Fruit fly (Drosophila melanogaster) whole organism, embryonic: ENCODE data around the gene CG6800.
A peak's percentile ranks its signal among the peaks of the same experiment; 100 is the strongest.

Source experiments
- CG10209 ChIP-seq: fragments of 200-800 bp; sonication (Bioruptor generic); optimal IDR thresholded peaks from 3 replicates; lab custom pipeline; 2017; ENCODE audit warnings: missing biosample characterization, mild to moderate bottlenecking, missing genetic modification characterization, missing genetic modification reagents
- CG10267 ChIP-seq: fragments of 200-800 bp; sonication (Bioruptor generic); optimal IDR thresholded peaks from 2 replicates; lab custom pipeline; 2018; ENCODE audit warnings: missing biosample characterization, mild to moderate bottlenecking, missing genetic modification characterization, moderate library complexity
- CG10654 ChIP-seq: fragments of 200-800 bp; sonication (Bioruptor generic); optimal IDR thresholded peaks from 2 replicates; lab custom pipeline; 2016; ENCODE audit warnings: missing biosample characterization, missing genetic modification characterization
- CG11093 ChIP-seq: fragments of 200-800 bp; sonication (Bioruptor generic); IDR thresholded peaks from 3 replicates; pipeline ENCODE4 v1.3.6; 2022; ENCODE audit warnings: missing biosample characterization, missing genetic modification characterization
- CG11695 ChIP-seq: fragments of 200-800 bp; sonication (Bioruptor generic); IDR thresholded peaks from 3 replicates; pipeline ENCODE4 v1.3.6; 2022; ENCODE audit warnings: missing biosample characterization, missing genetic modification characterization
- CG13775 ChIP-seq: fragments of 200-800 bp; sonication (Bioruptor generic); optimal IDR thresholded peaks from 3 replicates; lab custom pipeline; 2017; ENCODE audit warnings: missing biosample characterization, mild to moderate bottlenecking, missing genetic modification characterization
- CG14050 ChIP-seq: fragments of 200-800 bp; sonication (Bioruptor generic); IDR thresholded peaks from 3 replicates; pipeline ENCODE4 v1.3.6; 2022; ENCODE audit warnings: missing biosample characterization, missing genetic modification characterization
- CG15269 ChIP-seq: fragments of 200-800 bp; sonication (Bioruptor generic); optimal IDR thresholded peaks from 2 replicates; lab custom pipeline; 2018; ENCODE audit warnings: missing biosample characterization, mild to moderate bottlenecking, missing genetic modification characterization, moderate library complexity
- CG17359 ChIP-seq: fragments of 200-800 bp; sonication (Bioruptor generic); optimal IDR thresholded peaks from 3 replicates; lab custom pipeline; 2018; ENCODE audit warnings: missing biosample characterization, mild to moderate bottlenecking, missing genetic modification characterization, moderate library complexity
- CG17829 ChIP-seq: fragments of 200-800 bp; optimal IDR thresholded peaks from 2 replicates; lab custom pipeline; 2019; ENCODE audit warnings: missing biosample characterization, mild to moderate bottlenecking, missing genetic modification characterization, moderate library complexity
- CG2678 ChIP-seq: fragments of 200-800 bp; sonication (Bioruptor generic); optimal IDR thresholded peaks from 3 replicates; lab custom pipeline; 2019; ENCODE audit warnings: missing biosample characterization, mild to moderate bottlenecking, missing genetic modification characterization, moderate library complexity
- CG2712 ChIP-seq: fragments of 200-800 bp; optimal IDR thresholded peaks from 3 replicates; lab custom pipeline; 2019; ENCODE audit warnings: missing biosample characterization, mild to moderate bottlenecking, missing genetic modification characterization, moderate library complexity
- CG31441 ChIP-seq: fragments of 200-800 bp; sonication (Bioruptor generic); IDR thresholded peaks from 2 replicates; pipeline ENCODE4 v1.3.6; 2022; ENCODE audit warnings: missing biosample characterization, missing genetic modification characterization
- CG4328 ChIP-seq: fragments of 200-800 bp; sonication (Bioruptor generic); optimal IDR thresholded peaks from 3 replicates; lab custom pipeline; 2017; ENCODE audit warnings: missing biosample characterization, missing genetic modification reagents, missing genetic modification characterization
- CG4404 ChIP-seq: fragments of 200-800 bp; sonication (Bioruptor generic); IDR thresholded peaks from 2 replicates; pipeline ENCODE4 v1.3.6; 2022; ENCODE audit warnings: missing biosample characterization, missing genetic modification characterization
- CG8388 ChIP-seq: fragments of 200-800 bp; sonication (Bioruptor generic); optimal IDR thresholded peaks from 2 replicates; lab custom pipeline; 2019; ENCODE audit warnings: missing biosample characterization, mild to moderate bottlenecking, missing genetic modification characterization, moderate library complexity
- CG9727 ChIP-seq: fragments of 200-800 bp; sonication (Bioruptor generic); optimal IDR thresholded peaks from 3 replicates; lab custom pipeline; 2017; ENCODE audit warnings: missing biosample characterization, mild to moderate bottlenecking, missing genetic modification characterization
- E2f1 ChIP-seq: fragments of 200-800 bp; sonication (Bioruptor generic); IDR thresholded peaks from 2 replicates; pipeline ENCODE4 v1.3.6; 2022; ENCODE audit warnings: missing biosample characterization, missing genetic modification characterization
- Jarid2 ChIP-seq: fragments of 200-800 bp; sonication (Bioruptor generic); optimal IDR thresholded peaks from 3 replicates; lab custom pipeline; 2017; ENCODE audit warnings: mild to moderate bottlenecking, missing biosample characterization, missing genetic modification reagents, missing genetic modification characterization
- Meics ChIP-seq: fragments of 200-800 bp; sonication (Bioruptor generic); optimal IDR thresholded peaks from 2 replicates; lab custom pipeline; 2017; ENCODE audit warnings: missing biosample characterization, mild to moderate bottlenecking, missing genetic modification characterization
- Oli ChIP-seq: fragments of 200-800 bp; sonication (Bioruptor generic); optimal IDR thresholded peaks from 2 replicates; lab custom pipeline; 2018; ENCODE audit warnings: missing biosample characterization, mild to moderate bottlenecking, missing genetic modification characterization, moderate library complexity
- Xrp1 ChIP-seq: fragments of 200-800 bp; sonication (Bioruptor generic); IDR thresholded peaks from 2 replicates; pipeline ENCODE4 v1.3.6; 2022; ENCODE audit warnings: missing biosample characterization, missing genetic modification characterization
- az2 ChIP-seq: fragments of 200-800 bp; sonication (Bioruptor generic); optimal IDR thresholded peaks from 3 replicates; lab custom pipeline; 2016; ENCODE audit warnings: missing biosample characterization, missing genetic modification characterization
- bowl ChIP-seq: fragments of 200-800 bp; sonication (Bioruptor generic); IDR thresholded peaks from 2 replicates; pipeline ENCODE4 v1.3.6; 2022; ENCODE audit warnings: missing biosample characterization, missing genetic modification characterization
- bsh ChIP-seq, 2 experiments: fragments of 200-800 bp; sonication (Bioruptor generic); optimal IDR thresholded peaks; 2 replicates each; lab custom pipeline; 2017 to 2018; ENCODE audit warnings: mild to moderate bottlenecking in 2 of 2, missing biosample characterization in 2 of 2, missing genetic modification characterization in 2 of 2, moderate library complexity in 1 of 2
- cg ChIP-seq: fragments of 200-800 bp; sonication (Bioruptor generic); optimal IDR thresholded peaks from 3 replicates; lab custom pipeline; 2019; ENCODE audit warnings: missing biosample characterization, mild to moderate bottlenecking, missing genetic modification characterization, moderate library complexity
- cwo ChIP-seq: fragments of 200-800 bp; sonication (Bioruptor generic); optimal IDR thresholded peaks from 3 replicates; lab custom pipeline; 2017; ENCODE audit warnings: missing biosample characterization, missing genetic modification characterization, mild to moderate bottlenecking, moderate library complexity, missing genetic modification reagents
- exex ChIP-seq: fragments of 200-800 bp; sonication (Bioruptor generic); optimal IDR thresholded peaks from 4 replicates; lab custom pipeline; 2018; ENCODE audit warnings: missing biosample characterization, mild to moderate bottlenecking, missing genetic modification characterization, moderate library complexity
- grau ChIP-seq: fragments of 200-800 bp; optimal IDR thresholded peaks from 3 replicates; lab custom pipeline; 2019; ENCODE audit warnings: missing biosample characterization, mild to moderate bottlenecking, missing genetic modification characterization, moderate library complexity
- h ChIP-seq: fragments of >200 bp; optimal IDR thresholded peaks from 2 replicates; lab custom pipeline; 2017
- her ChIP-seq: fragments of 200-800 bp; sonication (Bioruptor generic); optimal IDR thresholded peaks from 2 replicates; lab custom pipeline; 2016; ENCODE audit warnings: missing biosample characterization, missing genetic modification characterization
- insv ChIP-seq, 2 experiments: fragments of 200-800 bp; sonication (Bioruptor generic); optimal IDR thresholded peaks; 3 replicates each; lab custom pipeline; 2016 to 2018; ENCODE audit warnings: missing biosample characterization in 2 of 2, missing genetic modification characterization in 2 of 2
- klu ChIP-seq: fragments of 200-800 bp; sonication (Bioruptor generic); IDR thresholded peaks from 2 replicates; pipeline ENCODE4 v1.3.6; 2022; ENCODE audit warnings: missing biosample characterization, missing genetic modification characterization
- org-1 ChIP-seq: fragments of 200-800 bp; sonication (Bioruptor generic); optimal IDR thresholded peaks from 2 replicates; lab custom pipeline; 2017; ENCODE audit warnings: missing biosample characterization, missing genetic modification characterization
- phol ChIP-seq: fragments of 200-800 bp; sonication (Bioruptor generic); optimal IDR thresholded peaks from 3 replicates; lab custom pipeline; 2018; ENCODE audit warnings: missing biosample characterization, mild to moderate bottlenecking, missing genetic modification characterization, moderate library complexity
- prd ChIP-seq, 3 experiments: fragments of >200 bp in 2 of 3; fragments of 200-800 bp in 1 of 3; sonication (Bioruptor generic) in 1 of 3; optimal IDR thresholded peaks in 2 of 3; IDR thresholded peaks in 1 of 3; 2 replicates in 2 of 3; 3 replicates in 1 of 3; pipeline versions ENCODE4 v1.3.6 to Lab custom; 2017 to 2022; ENCODE audit warnings: missing biosample characterization in 1 of 3, missing genetic modification characterization in 1 of 3
- stwl ChIP-seq: fragments of 200-800 bp; sonication (Bioruptor generic); optimal IDR thresholded peaks from 3 replicates; lab custom pipeline; 2018; ENCODE audit warnings: missing biosample characterization, mild to moderate bottlenecking, missing genetic modification characterization, moderate library complexity
- tap ChIP-seq: fragments of 200-800 bp; optimal IDR thresholded peaks from 3 replicates; lab custom pipeline; 2019; ENCODE audit warnings: missing biosample characterization, mild to moderate bottlenecking, missing genetic modification characterization, moderate library complexity
- trem ChIP-seq: fragments of 200-800 bp; optimal IDR thresholded peaks from 3 replicates; lab custom pipeline; 2019; ENCODE audit warnings: missing biosample characterization, mild to moderate bottlenecking, missing genetic modification characterization, moderate library complexity

The CG6800 gene

dm6 chr3R:21823699-21824406, 47.9 kb downstream of the CG6800 start (continued):
- TF ChIP-seq CG8388 (GFP tag; lab: Kevin White, UChicago) (peak; percentile 30), phol (tag; lab: Kevin White, UChicago) (peak; percentile 71), cg (GFP tag; lab: Kevin White, UChicago) (peak; percentile 1), az2 (GFP tag; lab: Kevin White, UChicago) (peak; percentile 4), CG17359 (tag; lab: Kevin White, UChicago) (peak; percentile 36), CG4404 (peak; percentile 51), trem (peak; percentile 1), CG9727 (GFP tag; lab: Kevin White, UChicago) (peak; percentile 74), Meics (GFP tag; lab: Kevin White, UChicago) (peak; percentile 17), CG10267 (tag; lab: Kevin White, UChicago) (peak; percentile 65), bowl (GFP tag; lab: Robert Waterston, UW) (no peak), CG14050 (GFP tag; lab: Robert Waterston, UW) (no peak), Jarid2 (GFP tag; lab: Kevin White, UChicago) (peak; percentile 5), CG4328 (no peak), her (no peak), grau (tag; lab: Kevin White, UChicago) (peak; percentile 85), CG31441 (peak; percentile 73), CG10209 (GFP tag; lab: Kevin White, UChicago) (peak; percentile 31), E2f1 (GFP tag; lab: Robert Waterston, UW) (0 out of 2 replicates have a peak, but pooled peaks have one; percentile 10), CG11093 (GFP tag; lab: Robert Waterston, UW) (0 out of 3 replicates have a peak, but pooled peaks have one; percentile 7), stwl (tag; lab: Kevin White, UChicago) (peak; percentile 3), org-1 (GFP tag; lab: Kevin White, UChicago) (no peak), CG11695 (peak; percentile 50; the same call in 1 of the 3 replicates), CG15269 (tag; lab: Kevin White, UChicago) (peak; percentile 28), CG17829 (tag; lab: Kevin White, UChicago) (peak; percentile 39), tap (peak; percentile 47), h (no peak), bsh (GFP tag; optimal IDR thresholded peaks at IDR 0.05; lab: Kevin White, UChicago) (peak in 1 of 2 experiments; percentile 8), Oli (tag; lab: Kevin White, UChicago) (peak; percentile 29), cwo (GFP tag; lab: Kevin White, UChicago) (peak; percentile 8), CG2712 (tag; lab: Kevin White, UChicago) (peak; percentile 66), insv (GFP tag; optimal IDR thresholded peaks at IDR 0.05; lab: Kevin White, UChicago) (no peak), exex (tag; lab: Kevin White, UChicago) (peak; percentile 18), Xrp1 (GFP tag; lab: Robert Waterston, UW) (peak; percentile 81), klu (GFP tag; lab: Robert Waterston, UW) (peak; percentile 14; the same call in 1 of the 2 replicates), CG13775 (peak; percentile 7), CG2678 (tag; lab: Kevin White, UChicago) (peak; percentile 61), CG10654 (GFP tag; lab: Kevin White, UChicago) (peak; percentile 26), prd (optimal IDR thresholded peaks at IDR 0.05; lab: Kevin White, UChicago) (no peak), prd (GFP tag; IDR thresholded peaks at IDR 0.05; lab: Robert Waterston, UW) (peak; percentile 41; the same call in 1 of the 3 replicates)
